Worm (Caenorhabditis elegans): ENCODE data around the gene srx-20.
A peak's percentile ranks its signal among the peaks of the same experiment; 100 is the strongest.

srx-20 gene

DNA sequence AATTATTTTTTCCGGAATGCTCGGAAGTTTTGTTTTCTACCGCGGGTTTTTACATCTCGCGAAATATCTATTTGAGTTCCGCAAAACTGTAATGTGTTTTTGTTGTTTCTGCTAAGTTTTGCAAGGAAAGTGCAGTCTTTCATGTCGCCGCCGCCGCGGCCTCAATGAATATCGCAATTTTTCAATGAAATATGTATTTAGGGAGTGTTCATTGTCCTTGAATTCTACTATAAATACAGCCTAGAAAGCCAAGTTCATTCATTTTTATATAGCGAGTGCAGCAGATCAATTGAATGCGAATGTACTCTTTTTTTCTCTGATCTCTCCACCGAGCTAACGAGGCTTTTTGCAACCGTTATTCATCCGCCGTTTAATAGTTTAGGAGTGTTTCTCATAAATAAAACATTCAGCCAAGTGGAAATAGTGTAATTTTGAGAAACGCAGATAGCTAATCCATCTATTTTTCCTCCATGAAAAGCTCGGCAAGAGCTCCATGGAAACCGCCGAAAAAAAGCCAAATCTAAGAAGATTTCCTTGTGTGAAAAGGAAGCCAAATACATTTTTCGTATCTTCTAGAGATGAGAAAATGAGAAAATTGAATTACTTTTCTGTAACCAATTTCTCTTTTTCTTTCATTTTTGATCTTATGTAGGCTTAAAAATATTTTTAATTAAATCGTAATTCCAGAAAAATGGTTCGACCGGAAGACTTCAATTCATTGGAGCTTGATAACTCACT is 45.1 kb downstream of the srx-20 start, which contains the start of gene T22D1.3 (continued):
- TF ChIP-seq egrh-3 (GFP tag; IDR thresholded peaks at IDR 0.05) (no peak), sdz-38 (tag; optimal IDR thresholded peaks at IDR 0.05) (no peak), rec-8 (tag; optimal IDR thresholded peaks at IDR 0.05) (no peak), mxl-1 (tag; optimal IDR thresholded peaks at IDR 0.05) (no peak), Y56A3A.18 (GFP tag; IDR thresholded peaks at IDR 0.05) (no peak), tbx-9 (tag; optimal IDR thresholded peaks at IDR 0.05; ENCODE audit: borderline replicate concordance) (no peak), unc-130 (GFP tag; optimal IDR thresholded peaks at IDR 0.05) (no peak), snpc-4 (GFP tag; optimal IDR thresholded peaks at IDR 0.05) (no peak), snpc-4 (tag; optimal IDR thresholded peaks at IDR 0.05) (peak in 1 of 4 experiments; percentile 50), madf-3 (GFP tag; IDR thresholded peaks at IDR 0.05) (no peak), ztf-6 (GFP tag; IDR thresholded peaks at IDR 0.05) (no peak), snpc-3.4 (tag; optimal IDR thresholded peaks at IDR 0.05) (peak; percentile 9), ets-4 (GFP tag; optimal IDR thresholded peaks at IDR 0.05) (no peak), attf-5 (GFP tag; optimal IDR thresholded peaks at IDR 0.05) (no peak), Y95B8A.8 (GFP tag; IDR thresholded peaks at IDR 0.05) (no peak), C06A6.2 (GFP tag; conservative IDR thresholded peaks at IDR 0.05) (no peak), Y53F4B.3 (GFP tag; IDR thresholded peaks at IDR 0.05) (no peak), let-526 (GFP tag; IDR thresholded peaks at IDR 0.05) (no peak), gei-17 (GFP tag; optimal IDR thresholded peaks at IDR 0.05) (no peak), F52B5.7 (tag; optimal IDR thresholded peaks at IDR 0.05) (no peak), him-1 (tag; optimal IDR thresholded peaks at IDR 0.05) (no peak), mel-28 (tag; optimal IDR thresholded peaks at IDR 0.05; ENCODE audit: borderline replicate concordance) (no peak), nhr-27 (tag; optimal IDR thresholded peaks at IDR 0.05) (no peak), pbrm-1 (GFP tag; IDR thresholded peaks at IDR 0.05) (no peak), hlh-12 (tag; optimal IDR thresholded peaks at IDR 0.05) (no peak), T07F8.4 (tag; optimal IDR thresholded peaks at IDR 0.05) (no peak), ceh-27 (GFP tag; optimal IDR thresholded peaks at IDR 0.05) (no peak), rcor-1 (GFP tag; IDR thresholded peaks at IDR 0.05) (no peak), madf-10 (tag; optimal IDR thresholded peaks at IDR 0.05) (no peak), ekl-4 (GFP tag; IDR thresholded peaks at IDR 0.05) (peak; percentile 71), hsf-1 (GFP tag; IDR thresholded peaks at IDR 0.05) (0 out of 2 replicates have a peak, but pooled peaks have one; percentile 57), egl-44 (GFP tag; IDR thresholded peaks at IDR 0.05) (no peak), K11D2.4 (GFP tag; IDR thresholded peaks at IDR 0.05) (no peak), athp-1 (tag; optimal IDR thresholded peaks at IDR 0.05) (no peak), unc-62 (GFP tag; optimal IDR thresholded peaks at IDR 0.05) (no peak), somi-1 (GFP tag; optimal IDR thresholded peaks at IDR 0.05) (no peak), ceh-79 (tag; optimal IDR thresholded peaks at IDR 0.05) (no peak), lsl-1 (GFP tag; optimal IDR thresholded peaks at IDR 0.05) (no peak), zim-3 (tag; optimal IDR thresholded peaks at IDR 0.05) (peak; percentile 56), F37B4.10 (GFP tag; IDR thresholded peaks at IDR 0.05) (no peak), lin-40 (tag; optimal IDR thresholded peaks at IDR 0.05) (no peak), pha-4 (tag; optimal IDR thresholded peaks at IDR 0.05) (no peak), hlh-26 (GFP tag; conservative IDR thresholded peaks at IDR 0.05) (no peak), repo-1 (tag; optimal IDR thresholded peaks at IDR 0.05) (peak; percentile 52), C17E4.6 (GFP tag; IDR thresholded peaks at IDR 0.05) (no peak), cebp-1 (GFP tag; IDR thresholded peaks at IDR 0.05) (no peak), cebp-1 (tag; optimal IDR thresholded peaks at IDR 0.05) (no peak), nfyb-1 (GFP tag; IDR thresholded peaks at IDR 0.05) (peak; percentile 34; the same call in 1 of the 2 replicates), tbp1 (GFP tag; optimal IDR thresholded peaks at IDR 0.05) (peak; percentile 37)
